Worm (Caenorhabditis elegans): ENCODE results near the gene Y19D2B.2.
"Not testable (repeated sequence)": the region's sequence is repeated elsewhere in the genome, so short reads cannot be mapped to it uniquely, and the experiment has no call there.

Y19D2B.2 gene

DNA sequence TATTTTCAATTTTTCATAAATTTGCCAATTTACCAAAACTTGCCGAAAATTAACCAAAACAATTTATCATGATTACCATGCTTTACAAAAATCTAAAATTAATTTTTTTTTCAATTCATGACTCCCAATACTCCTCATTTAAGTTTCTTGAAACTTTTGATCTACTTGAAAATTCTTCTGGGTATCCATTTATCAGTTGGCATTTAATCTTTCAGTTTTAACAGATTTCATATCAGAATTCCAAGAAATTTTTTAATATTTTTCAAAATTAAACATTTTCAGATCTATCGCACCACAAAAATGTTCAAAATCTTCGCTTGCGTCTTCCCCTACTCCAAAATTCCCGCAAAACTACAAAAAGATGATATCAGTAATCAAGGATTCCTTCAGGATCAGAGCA is at the start of gene Y19D2B.2:
TSS of gene Y19D2B.2 (plus strand) at position 301 of the 400 bp plus-strand sequence.
- TF ChIP-seq him-1 (tag; optimal IDR thresholded peaks at IDR 0.05), result no peak
- TF ChIP-seq W03F9.2 (tag; optimal IDR thresholded peaks at IDR 0.05), result no peak
- TF ChIP-seq dao-5 (tag; optimal IDR thresholded peaks at IDR 0.05), result no peak

DNA sequence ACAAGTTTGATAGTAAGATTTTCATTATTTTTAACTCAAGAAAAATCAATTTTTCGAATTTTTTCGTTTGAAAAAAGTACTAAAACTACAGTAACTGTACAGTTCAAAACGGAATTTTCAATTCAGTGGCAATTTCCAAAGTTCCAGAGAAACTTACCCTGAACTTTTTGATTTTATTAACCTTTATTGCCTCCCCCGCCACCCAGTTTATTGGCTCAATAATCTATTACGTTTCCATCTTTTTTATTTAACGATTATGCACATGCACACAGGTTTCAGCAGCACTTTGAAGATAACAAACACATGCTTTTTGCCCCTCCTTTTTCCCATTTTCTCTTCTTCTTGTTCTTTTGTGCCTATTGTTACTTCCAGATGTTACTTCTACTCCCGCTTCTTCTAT is 43.4 kb upstream of the Y19D2B.2 start, which contains the start of gene lurp-1:
TSS of gene lurp-1 (plus strand) at position 301 of the 400 bp plus-strand sequence.
- TF ChIP-seq dao-5 (tag; optimal IDR thresholded peaks at IDR 0.05) (no peak), him-1 (tag; optimal IDR thresholded peaks at IDR 0.05) (no peak), W03F9.2 (tag; optimal IDR thresholded peaks at IDR 0.05) (no peak)

DNA sequence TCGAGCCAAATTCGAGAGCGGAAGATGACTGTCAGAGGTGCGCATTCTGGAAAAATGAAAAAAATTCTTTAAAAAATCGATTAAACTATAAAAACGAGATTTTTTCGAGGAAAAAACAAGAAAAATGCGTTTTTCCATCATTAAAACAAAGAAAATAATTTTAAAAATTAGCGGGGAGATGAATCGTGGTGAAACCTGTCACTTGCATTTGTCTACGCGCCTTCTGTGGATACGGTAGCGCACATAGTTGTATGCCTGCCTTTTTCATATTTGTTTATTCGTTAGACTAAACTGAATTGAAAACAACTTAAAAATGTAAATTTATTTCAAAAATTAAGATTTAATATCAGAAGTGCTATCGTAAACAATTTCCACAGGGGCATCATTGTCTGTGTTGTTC is 39.7 kb upstream of the Y19D2B.2 start, which contains the start of gene egg-3:
TSS of gene egg-3 (minus strand) at position 46 of the 400 bp plus-strand sequence.
- TF ChIP-seq him-1 (tag; optimal IDR thresholded peaks at IDR 0.05), result no peak
- TF ChIP-seq dao-5 (tag; optimal IDR thresholded peaks at IDR 0.05), result no peak

DNA sequence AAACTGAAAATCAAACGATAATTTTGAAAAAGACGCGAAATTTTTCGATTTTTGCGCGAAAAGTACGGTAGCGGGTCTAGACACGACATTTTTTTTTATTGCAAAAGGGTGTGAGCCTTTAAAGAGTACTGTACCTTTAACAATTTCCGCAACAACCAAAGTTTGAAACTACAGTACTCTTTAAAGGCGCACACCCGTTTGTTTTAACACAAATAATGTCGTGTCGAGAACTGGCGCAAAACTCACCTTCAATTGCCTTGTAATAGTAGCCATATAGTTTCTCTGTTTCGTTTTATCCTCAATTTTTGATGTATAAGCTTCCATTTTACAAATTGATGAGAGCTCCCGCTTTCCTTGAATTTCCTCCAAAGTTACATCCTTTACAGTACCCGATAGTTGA is 38.8 kb upstream of the Y19D2B.2 start:
- TF ChIP-seq dao-5 (tag; optimal IDR thresholded peaks at IDR 0.05) (no peak), him-1 (tag; optimal IDR thresholded peaks at IDR 0.05) (no peak), W03F9.2 (tag; optimal IDR thresholded peaks at IDR 0.05) (no peak)

DNA sequence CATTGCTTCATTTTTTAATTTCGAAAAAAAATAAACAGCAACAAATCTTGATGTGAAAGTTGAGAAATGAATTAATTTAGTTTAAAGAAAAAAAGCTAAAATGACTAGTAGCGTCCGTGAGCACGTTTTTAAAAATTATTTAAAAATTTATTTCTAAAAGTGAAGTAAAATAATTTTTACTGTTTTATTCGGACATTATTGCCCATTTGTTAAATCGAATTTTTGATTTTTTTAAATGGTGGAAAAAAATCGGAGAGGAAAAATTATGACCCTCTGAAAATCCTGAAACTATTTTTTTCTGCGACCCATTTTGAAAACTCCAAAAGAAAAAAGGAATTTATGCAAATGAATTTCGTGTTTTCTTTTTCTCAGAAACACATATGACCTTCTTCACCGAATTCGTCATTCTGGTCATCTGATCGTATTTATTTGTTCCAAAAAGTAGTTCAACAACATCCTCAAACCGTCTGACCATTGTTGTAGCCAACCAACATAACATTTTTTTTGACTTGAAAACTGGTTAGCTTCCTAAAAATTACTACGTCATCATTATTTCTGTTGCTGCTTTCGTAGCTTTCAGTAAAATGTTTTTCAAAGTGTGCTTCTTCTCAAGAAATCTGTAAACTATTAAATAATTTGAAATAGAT is 38.1 kb upstream of the Y19D2B.2 start, which contains the start of gene F44F4.3:
TSS of gene F44F4.3 (minus strand) at position 51 of the 647 bp plus-strand sequence.
- TF ChIP-seq him-1 (tag; optimal IDR thresholded peaks at IDR 0.05), result no peak
- no peak for TF ChIP-seq dao-5 (tag; optimal IDR thresholded peaks at IDR 0.05)
- no peak for TF ChIP-seq W03F9.2 (tag; optimal IDR thresholded peaks at IDR 0.05)

DNA sequence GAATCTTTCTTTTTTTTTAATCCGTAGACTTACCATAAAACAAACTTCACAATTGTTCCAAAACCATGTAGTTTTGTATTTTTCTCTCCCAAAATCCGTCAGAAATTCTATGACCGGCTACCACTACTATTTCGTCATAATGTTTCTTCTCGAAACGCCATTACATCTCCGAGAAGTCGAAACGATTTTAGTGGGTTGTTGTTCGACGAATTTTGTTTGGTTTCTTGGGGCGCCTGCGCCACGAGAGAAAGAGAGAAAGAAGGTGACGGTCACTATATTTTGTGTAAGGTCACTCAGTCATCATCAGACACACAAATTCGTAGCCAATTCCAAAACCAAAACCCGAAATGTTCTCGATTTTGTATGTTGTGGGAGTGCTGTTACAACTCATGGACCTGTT is 37.0 kb upstream of the Y19D2B.2 start:
- TF ChIP-seq him-1 (tag; optimal IDR thresholded peaks at IDR 0.05), result no peak
- TF ChIP-seq dao-5 (tag; optimal IDR thresholded peaks at IDR 0.05), result no peak
- TF ChIP-seq W03F9.2 (tag; optimal IDR thresholded peaks at IDR 0.05), result no peak

DNA sequence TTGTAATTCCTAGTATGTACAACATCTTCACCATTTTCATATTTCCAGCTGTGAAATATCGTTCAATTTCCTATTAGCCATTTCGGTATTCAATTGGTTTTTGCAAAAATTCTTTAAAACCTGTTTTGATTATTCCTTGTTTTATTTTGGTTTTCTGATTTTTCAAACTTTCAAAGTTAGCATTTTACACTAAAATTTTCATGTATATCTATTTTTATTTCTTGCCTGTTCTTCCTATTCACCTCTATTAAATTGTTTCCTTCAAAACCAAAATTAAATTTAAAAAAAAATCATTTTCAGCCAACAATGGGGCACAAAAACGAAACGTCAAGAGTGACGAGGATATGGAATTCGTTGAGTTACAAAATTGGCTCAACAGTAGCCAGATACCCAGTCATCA is 35.1 kb upstream of the Y19D2B.2 start, which contains the start of gene ptr-8:
TSS of gene ptr-8 (plus strand) at position 301 of the 400 bp plus-strand sequence.
- no peak for TF ChIP-seq him-1 (tag; optimal IDR thresholded peaks at IDR 0.05)
- TF ChIP-seq dao-5 (tag; optimal IDR thresholded peaks at IDR 0.05), result no peak
- no peak for TF ChIP-seq W03F9.2 (tag; optimal IDR thresholded peaks at IDR 0.05)

DNA sequence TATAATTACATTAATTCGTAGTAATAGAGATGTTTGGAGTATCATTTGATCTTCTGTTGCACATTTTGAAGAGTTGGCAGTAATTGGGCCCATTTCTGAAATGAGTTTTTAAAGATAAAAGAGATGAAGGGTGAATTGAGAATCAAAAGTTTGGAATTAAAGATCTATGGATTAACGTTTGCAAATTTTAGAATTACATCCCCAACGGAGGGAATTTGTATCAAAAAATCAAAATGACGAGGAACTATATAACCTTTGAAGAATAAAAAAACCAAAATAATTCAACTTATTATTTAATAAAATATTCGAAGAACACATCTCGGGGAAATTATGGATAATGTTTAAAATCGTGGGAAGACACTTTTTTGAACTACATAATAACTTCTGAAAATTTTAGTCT is 29.1 kb upstream of the Y19D2B.2 start, which contains the start of gene sra-10:
TSS of gene sra-10 (minus strand) at position 101 of the 400 bp plus-strand sequence.
- TF ChIP-seq dao-5 (tag; optimal IDR thresholded peaks at IDR 0.05) (no peak), him-1 (tag; optimal IDR thresholded peaks at IDR 0.05) (no peak), W03F9.2 (tag; optimal IDR thresholded peaks at IDR 0.05) (no peak)

DNA sequence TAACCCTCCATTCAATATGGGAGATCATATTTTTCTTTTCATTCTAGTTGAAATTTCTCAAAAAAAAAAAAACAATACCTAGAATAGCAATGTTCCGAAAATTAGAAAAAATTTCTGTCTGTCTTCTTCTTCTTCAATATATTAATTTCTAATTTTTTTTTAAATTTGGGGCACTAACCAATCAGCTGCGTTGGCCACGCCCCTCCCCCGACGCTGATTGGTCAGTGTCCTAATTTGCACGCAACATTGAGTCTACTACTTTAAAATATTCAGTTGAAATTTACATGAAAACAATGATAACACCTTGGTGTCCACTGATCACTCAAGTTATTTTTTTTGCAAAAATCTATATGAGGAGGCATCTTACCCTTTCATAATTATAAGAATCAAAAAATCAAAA is 28.1 kb upstream of the Y19D2B.2 start:
- TF ChIP-seq dao-5 (tag; optimal IDR thresholded peaks at IDR 0.05) (no peak), him-1 (tag; optimal IDR thresholded peaks at IDR 0.05) (no peak), W03F9.2 (tag; optimal IDR thresholded peaks at IDR 0.05) (no peak)

DNA sequence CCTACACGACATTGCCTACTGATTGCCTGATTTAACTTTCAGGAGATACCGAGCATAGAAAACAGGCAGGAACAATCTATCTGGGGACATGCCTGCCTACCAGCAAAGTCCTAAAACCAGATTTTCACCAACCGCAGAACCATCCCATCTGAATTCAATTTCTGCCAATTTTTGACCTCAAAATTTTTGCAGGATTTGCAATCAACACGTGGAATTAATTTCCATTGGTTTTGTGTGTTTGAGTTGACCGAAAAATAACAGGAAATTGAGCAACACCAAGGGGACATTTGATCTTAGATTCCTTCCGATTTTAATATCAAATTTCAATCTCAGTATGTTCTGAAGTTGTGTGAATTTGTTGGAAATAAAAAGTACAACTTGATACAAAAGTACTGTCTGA is 25.1 kb upstream of the Y19D2B.2 start:
- TF ChIP-seq him-1 (tag; optimal IDR thresholded peaks at IDR 0.05) (no peak), W03F9.2 (tag; optimal IDR thresholded peaks at IDR 0.05) (no peak), dao-5 (tag; optimal IDR thresholded peaks at IDR 0.05) (no peak)

DNA sequence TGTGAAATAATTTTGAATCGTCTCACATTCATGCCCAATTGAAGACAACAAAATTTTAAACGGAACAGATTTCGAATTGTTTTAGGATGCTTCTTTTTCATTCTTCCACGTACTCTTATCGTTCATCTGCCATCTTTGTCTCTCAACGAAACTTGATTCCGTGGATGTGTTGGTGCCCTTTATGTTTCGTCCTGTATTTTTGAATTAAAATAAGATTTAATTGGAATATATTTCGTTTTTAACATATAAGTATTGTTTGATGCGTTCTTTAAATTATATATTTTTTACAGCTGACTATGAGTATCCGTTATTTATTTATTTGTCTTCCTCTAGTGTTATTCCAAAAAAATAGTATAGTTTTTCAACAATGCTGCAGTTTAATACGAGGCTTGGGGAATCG is 21.9 kb upstream of the Y19D2B.2 start, which contains the start of gene gly-1:
TSS of gene gly-1 (minus strand) at position 101 of the 400 bp plus-strand sequence.
- no peak for TF ChIP-seq him-1 (tag; optimal IDR thresholded peaks at IDR 0.05)
- no peak for TF ChIP-seq dao-5 (tag; optimal IDR thresholded peaks at IDR 0.05)
- no peak for TF ChIP-seq W03F9.2 (tag; optimal IDR thresholded peaks at IDR 0.05)

DNA sequence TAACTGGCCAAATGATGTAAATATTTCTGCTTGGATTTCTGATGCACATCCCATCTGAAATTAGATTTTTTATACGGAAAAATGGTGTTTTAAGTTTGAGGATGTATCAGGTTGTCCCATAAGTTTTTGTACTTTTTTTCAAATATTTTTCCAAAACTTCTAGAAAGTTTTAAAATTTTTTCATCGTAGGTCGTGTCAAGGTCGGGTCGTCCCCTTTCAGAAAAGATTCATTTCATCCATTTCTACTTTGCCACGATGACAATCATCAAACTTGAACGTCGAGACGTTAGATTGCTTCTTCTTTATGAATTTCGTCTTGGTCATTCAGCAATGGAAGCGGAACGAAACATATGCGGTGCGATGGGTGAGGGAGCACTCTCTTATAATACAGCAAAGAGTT is 19.7 kb upstream of the Y19D2B.2 start, which contains the start of gene sra-12:
TSS of gene sra-12 (minus strand) at position 101 of the 400 bp plus-strand sequence.
- TF ChIP-seq dao-5, him-1, W03F9.2 (tag; optimal IDR thresholded peaks at IDR 0.05): not testable (repeated sequence)

DNA sequence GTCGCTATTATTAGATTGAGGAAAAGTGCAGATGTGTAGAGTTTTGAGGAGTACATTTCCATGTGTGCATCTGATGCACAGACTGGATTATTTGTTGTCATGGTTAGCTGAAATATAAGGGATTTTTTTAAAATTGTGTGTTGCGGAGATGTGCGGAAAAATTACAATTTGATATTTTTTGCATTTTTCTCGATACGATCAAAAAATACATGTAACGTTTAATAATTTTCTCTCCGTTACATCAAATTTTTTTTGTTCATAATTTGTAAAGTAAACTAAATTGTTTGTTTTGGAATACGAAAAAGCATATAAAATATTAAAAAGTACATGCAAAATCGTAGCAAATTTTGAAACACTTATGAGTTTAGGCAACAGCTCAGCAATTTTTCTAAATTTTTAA is 13.8 kb upstream of the Y19D2B.2 start, which contains the start of gene sra-11:
TSS of gene sra-11 (minus strand) at position 101 of the 400 bp plus-strand sequence.
- TF ChIP-seq dao-5 (tag; optimal IDR thresholded peaks at IDR 0.05) (no peak), him-1 (tag; optimal IDR thresholded peaks at IDR 0.05) (no peak)

DNA sequence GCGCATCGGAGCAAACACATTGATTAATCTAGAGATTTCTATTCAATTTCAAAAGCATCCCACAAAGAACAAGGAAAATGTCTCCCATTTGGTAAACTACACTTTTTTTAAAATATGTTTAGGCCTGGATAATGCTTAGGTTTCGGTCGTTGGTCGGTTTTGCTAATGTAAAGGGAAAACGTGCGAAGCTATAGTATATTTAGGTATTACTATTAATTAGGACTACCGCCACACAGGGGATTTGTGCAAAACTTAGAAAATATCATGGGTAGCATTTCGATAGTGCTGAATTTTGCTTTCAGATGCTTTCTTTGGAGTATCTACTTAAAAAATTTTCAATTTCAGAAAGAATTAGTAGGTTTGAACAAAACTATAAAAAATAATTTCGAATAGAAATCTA is 11.1 kb upstream of the Y19D2B.2 start:
- TF ChIP-seq dao-5 (tag; optimal IDR thresholded peaks at IDR 0.05) (no peak), him-1 (tag; optimal IDR thresholded peaks at IDR 0.05) (no peak), W03F9.2 (tag; optimal IDR thresholded peaks at IDR 0.05) (no peak)
